Worm (Caenorhabditis elegans) whole organism, L1 larva: ENCODE measurements around the gene T01B6.1.

ENCODE experiments used
- C04F5.9 ChIP-seq: sonication (generic microtip); optimal IDR thresholded peaks from 2 replicates; lab custom pipeline; 2016; ENCODE audit warnings: missing genetic modification characterization, missing compliant biosample characterization
- C16A3.4 ChIP-seq: fragments of 150-350 bp; optimal IDR thresholded peaks from 2 replicates; lab custom pipeline; 2014; ENCODE audit warnings: missing biosample characterization, missing genetic modification characterization
- C34B4.2 ChIP-seq: sonication (generic microtip); optimal IDR thresholded peaks from 2 replicates; lab custom pipeline; 2017; ENCODE audit warnings: mild to moderate bottlenecking, missing genetic modification characterization, missing compliant biosample characterization
- F16B12.6 ChIP-seq: fragments of 150-350 bp; optimal IDR thresholded peaks from 2 replicates; lab custom pipeline; 2014; ENCODE audit warnings: missing biosample characterization, missing genetic modification characterization
- alr-1 ChIP-seq: fragments of 200-800 bp; sonication (Bioruptor generic); optimal IDR thresholded peaks from 2 replicates; lab custom pipeline; 2018; ENCODE audit warnings: borderline replicate concordance, mild to moderate bottlenecking, missing genetic modification characterization, missing compliant biosample characterization
- aly-2 ChIP-seq: fragments of 150-350 bp; optimal IDR thresholded peaks from 2 replicates; lab custom pipeline; 2014; ENCODE audit warnings: missing biosample characterization, missing genetic modification characterization
- ama-1 ChIP-seq: fragments of 150-350 bp; optimal IDR thresholded peaks from 2 replicates; lab custom pipeline; 2014
- blmp-1 ChIP-seq: fragments of 150-350 bp; optimal IDR thresholded peaks from 2 replicates; lab custom pipeline; 2014; ENCODE audit warnings: missing biosample characterization, missing genetic modification characterization
- ceh-63 ChIP-seq: fragments of 200-800 bp; sonication (Bioruptor generic); optimal IDR thresholded peaks from 2 replicates; lab custom pipeline; 2018; ENCODE audit warnings: mild to moderate bottlenecking, missing genetic modification characterization, missing compliant biosample characterization
- ceh-82 ChIP-seq, 3 experiments: fragments of 150-350 bp in 1 of 3; sonication (generic microtip) in 2 of 3; optimal IDR thresholded peaks; 2 replicates each; lab custom pipeline; 2014 to 2017; ENCODE audit warnings: missing biosample characterization in 3 of 3, missing genetic modification characterization in 3 of 3
- ceh-88 ChIP-seq: fragments of 200-800 bp; sonication (Bioruptor generic); IDR thresholded peaks from 2 replicates; pipeline ENCODE4 v1.3.6; 2022; ENCODE audit warnings: missing genetic modification characterization, missing compliant biosample characterization
- ces-1 ChIP-seq: fragments of 150-350 bp; optimal IDR thresholded peaks from 2 replicates; lab custom pipeline; 2014; ENCODE audit warnings: missing biosample characterization, missing genetic modification reagents, missing genetic modification characterization
- dpl-1 ChIP-seq, 3 experiments: fragments of 150-350 bp in 2 of 3; sonication (generic microtip) in 1 of 3; optimal IDR thresholded peaks; 2 replicates each; lab custom pipeline; 2014 to 2017; ENCODE audit warnings: missing biosample characterization in 3 of 3, missing genetic modification characterization in 3 of 3, missing genetic modification reagents in 3 of 3
- dsc-1 ChIP-seq: sonication (generic microtip); optimal IDR thresholded peaks from 2 replicates; lab custom pipeline; 2016; ENCODE audit warnings: mild to moderate bottlenecking, missing genetic modification characterization, missing compliant biosample characterization
- efl-3 ChIP-seq: fragments of 200-800 bp; sonication (Bioruptor generic); optimal IDR thresholded peaks from 2 replicates; lab custom pipeline; 2018; ENCODE audit warnings: mild to moderate bottlenecking, missing genetic modification characterization, missing compliant biosample characterization
- egl-27 ChIP-seq, 2 experiments: fragments of 150-350 bp in 1 of 2; sonication (generic microtip); optimal IDR thresholded peaks; 3 replicates each; lab custom pipeline; 2017 to 2018; ENCODE audit warnings: missing biosample characterization in 2 of 2, missing genetic modification characterization in 2 of 2, missing genetic modification reagents in 2 of 2
- elt-3 ChIP-seq, 6 experiments: fragments of 150-350 bp in 1 of 6; sonication (generic microtip); optimal IDR thresholded peaks; 2 replicates each; lab custom pipeline; 2017 to 2018; ENCODE audit warnings: missing biosample characterization in 6 of 6, missing genetic modification characterization in 6 of 6, inconsistent platforms in 1 of 6
- ets-5 ChIP-seq: fragments of 200-800 bp; sonication (Bioruptor generic); IDR thresholded peaks from 2 replicates; pipeline ENCODE4 v1.3.6; 2022; ENCODE audit warnings: missing genetic modification characterization, missing compliant biosample characterization
- fkh-10 ChIP-seq: sonication (generic microtip); optimal IDR thresholded peaks from 2 replicates; lab custom pipeline; 2017; ENCODE audit warnings: missing biosample characterization, missing genetic modification reagents, missing genetic modification characterization
- fkh-8 ChIP-seq: sonication (generic microtip); optimal IDR thresholded peaks from 2 replicates; lab custom pipeline; 2016; ENCODE audit warnings: mild to moderate bottlenecking, missing genetic modification characterization, missing compliant biosample characterization
- fos-1 ChIP-seq: fragments of 150-350 bp; optimal IDR thresholded peaks from 2 replicates; lab custom pipeline; 2014; ENCODE audit warnings: missing biosample characterization, missing genetic modification characterization
- grh-1 ChIP-seq: fragments of 200-800 bp; sonication (Bioruptor generic); IDR thresholded peaks from 2 replicates; pipeline ENCODE4 v1.3.6; 2022; ENCODE audit warnings: missing genetic modification reagents, missing genetic modification characterization, missing compliant biosample characterization
- hlh-4 ChIP-seq: sonication (generic microtip); optimal IDR thresholded peaks from 2 replicates; lab custom pipeline; 2016; ENCODE audit warnings: mild to moderate bottlenecking, missing genetic modification characterization, missing compliant biosample characterization
- hpl-2 ChIP-seq: fragments of 150-350 bp; optimal IDR thresholded peaks from 2 replicates; lab custom pipeline; 2014; ENCODE audit warnings: missing biosample characterization, missing genetic modification reagents, missing genetic modification characterization
- irx-1 ChIP-seq: sonication (generic microtip); optimal IDR thresholded peaks from 2 replicates; lab custom pipeline; 2016; ENCODE audit warnings: missing genetic modification characterization, missing compliant biosample characterization
- isw-1 ChIP-seq: fragments of 200-800 bp; sonication (Bioruptor generic); IDR thresholded peaks from 2 replicates; pipeline ENCODE4 v1.3.6; 2022; ENCODE audit warnings: missing genetic modification characterization, missing compliant biosample characterization
- lin-13 ChIP-seq: fragments of 150-350 bp; optimal IDR thresholded peaks from 2 replicates; lab custom pipeline; 2014; ENCODE audit warnings: missing biosample characterization, missing genetic modification reagents, missing genetic modification characterization
- lin-14 ChIP-seq: fragments of 200-800 bp; sonication (Bioruptor generic); optimal IDR thresholded peaks from 2 replicates; lab custom pipeline; 2018; ENCODE audit warnings: mild to moderate bottlenecking, missing genetic modification characterization, moderate library complexity, missing compliant biosample characterization
- lin-15B ChIP-seq: fragments of 150-350 bp; sonication (generic microtip); optimal IDR thresholded peaks from 3 replicates; lab custom pipeline; 2014; ENCODE audit warnings: missing biosample characterization, missing genetic modification characterization
- lin-35 ChIP-seq, 2 experiments: fragments of 150-350 bp; optimal IDR thresholded peaks; 2 replicates each; lab custom pipeline; 2014; ENCODE audit warnings: missing biosample characterization in 2 of 2, missing genetic modification characterization in 2 of 2, missing genetic modification reagents in 2 of 2
- lin-39 ChIP-seq: fragments of 150-350 bp; optimal IDR thresholded peaks from 2 replicates; lab custom pipeline; 2014; ENCODE audit warnings: missing biosample characterization, missing genetic modification reagents, missing genetic modification characterization
- lir-3 ChIP-seq: sonication (generic microtip); optimal IDR thresholded peaks from 2 replicates; lab custom pipeline; 2016; ENCODE audit warnings: mild to moderate bottlenecking, missing genetic modification characterization, moderate library complexity, missing compliant biosample characterization; ENCODE audit not compliant: poor library complexity
- mep-1 ChIP-seq: fragments of 150-350 bp; optimal IDR thresholded peaks from 2 replicates; lab custom pipeline; 2014; ENCODE audit warnings: missing biosample characterization, missing genetic modification characterization
- nhr-11 ChIP-seq: fragments of 150-350 bp; optimal IDR thresholded peaks from 2 replicates; lab custom pipeline; 2014; ENCODE audit warnings: missing biosample characterization, missing genetic modification characterization
- nhr-19 ChIP-seq: fragments of 200-800 bp; sonication (Bioruptor generic); conservative IDR thresholded peaks from 2 replicates; pipeline ENCODE4 v1.3.6; 2022; ENCODE audit warnings: missing genetic modification characterization, missing compliant biosample characterization
- nhr-237 ChIP-seq: fragments of 150-350 bp; optimal IDR thresholded peaks from 2 replicates; lab custom pipeline; 2014; ENCODE audit warnings: missing biosample characterization, missing genetic modification characterization
- nhr-28 ChIP-seq: fragments of 150-350 bp; optimal IDR thresholded peaks from 2 replicates; lab custom pipeline; 2014; ENCODE audit warnings: missing biosample characterization, missing genetic modification characterization
- nhr-47 ChIP-seq: sonication (generic microtip); optimal IDR thresholded peaks from 2 replicates; lab custom pipeline; 2016; ENCODE audit warnings: mild to moderate bottlenecking, missing genetic modification characterization, moderate library complexity, missing compliant biosample characterization
- nhr-71 ChIP-seq: sonication (generic microtip); optimal IDR thresholded peaks from 2 replicates; lab custom pipeline; 2016; ENCODE audit warnings: mild to moderate bottlenecking, missing genetic modification characterization, moderate library complexity, missing compliant biosample characterization
- nhr-76 ChIP-seq: sonication (generic microtip); optimal IDR thresholded peaks from 2 replicates; lab custom pipeline; 2017; ENCODE audit warnings: missing biosample characterization, missing genetic modification characterization
- nhr-84 ChIP-seq: sonication (generic microtip); optimal IDR thresholded peaks from 2 replicates; lab custom pipeline; 2017; ENCODE audit warnings: missing biosample characterization, missing genetic modification characterization
- nhr-85 ChIP-seq: sonication (generic microtip); peaks from one replicate; lab custom pipeline; 2016; ENCODE audit warnings: missing genetic modification characterization, inconsistent platforms, missing compliant biosample characterization
- pax-3 ChIP-seq: fragments of 200-800 bp; sonication (Bioruptor generic); optimal IDR thresholded peaks from 2 replicates; lab custom pipeline; 2018; ENCODE audit warnings: mild to moderate bottlenecking, missing genetic modification characterization, moderate library complexity, missing compliant biosample characterization
- rnt-1 ChIP-seq: sonication (generic microtip); optimal IDR thresholded peaks from 2 replicates; lab custom pipeline; 2016; ENCODE audit warnings: mild to moderate bottlenecking, missing genetic modification characterization, moderate library complexity, missing compliant biosample characterization
- skn-1 ChIP-seq: fragments of 150-350 bp; optimal IDR thresholded peaks from 2 replicates; lab custom pipeline; 2014; ENCODE audit warnings: missing biosample characterization, missing genetic modification characterization
- snpc-4 ChIP-seq: fragments of 150-350 bp; optimal IDR thresholded peaks from 2 replicates; lab custom pipeline; 2014; ENCODE audit warnings: missing biosample characterization, missing genetic modification characterization
- snu-23 ChIP-seq: sonication (generic microtip); optimal IDR thresholded peaks from 2 replicates; lab custom pipeline; 2016; ENCODE audit warnings: missing genetic modification characterization, missing compliant biosample characterization
- sox-4 ChIP-seq: sonication (generic microtip); optimal IDR thresholded peaks from 2 replicates; lab custom pipeline; 2016; ENCODE audit warnings: missing genetic modification characterization, missing compliant biosample characterization
- sptf-1 ChIP-seq: fragments of 150-350 bp; optimal IDR thresholded peaks from 2 replicates; lab custom pipeline; 2014; ENCODE audit warnings: missing biosample characterization, missing genetic modification characterization
- tbx-2 ChIP-seq: sonication (generic microtip); optimal IDR thresholded peaks from 2 replicates; lab custom pipeline; 2016; ENCODE audit warnings: missing genetic modification characterization, missing compliant biosample characterization
- tlp-1 ChIP-seq: fragments of 150-350 bp; optimal IDR thresholded peaks from 2 replicates; lab custom pipeline; 2014; ENCODE audit warnings: missing biosample characterization, missing genetic modification characterization
- unc-130 ChIP-seq: fragments of 150-350 bp; optimal IDR thresholded peaks from 2 replicates; lab custom pipeline; 2017; ENCODE audit warnings: missing biosample characterization, missing genetic modification characterization, inconsistent platforms
- unc-30 ChIP-seq: sonication (generic microtip); optimal IDR thresholded peaks from 2 replicates; lab custom pipeline; 2017; ENCODE audit warnings: missing biosample characterization, missing genetic modification characterization
- unc-86 ChIP-seq: sonication (generic microtip); optimal IDR thresholded peaks from 2 replicates; lab custom pipeline; 2016; ENCODE audit warnings: missing genetic modification characterization, missing compliant biosample characterization
- zag-1 ChIP-seq: fragments of 150-350 bp; optimal IDR thresholded peaks from 2 replicates; lab custom pipeline; 2014; ENCODE audit warnings: missing biosample characterization, missing genetic modification characterization

The T01B6.1 gene

ce11 chrX:2382227-2382626, 46.7 kb downstream of the T01B6.1 start (continued):
- TF ChIP-seq C34B4.2 (tag; lab: Kevin White, UChicago) (no peak), zag-1 (tag; lab: Kevin White, UChicago) (no peak), elt-3 (tag; optimal IDR thresholded peaks at IDR 0.05; lab: Kevin White, UChicago) (no peak), nhr-71 (tag; lab: Kevin White, UChicago) (peak; percentile 83), pax-3 (tag; lab: Kevin White, UChicago) (no peak), lin-15B (tag; lab: Kevin White, UChicago) (no peak), fkh-10 (GFP tag; lab: Kevin White, UChicago) (no peak), ceh-82 (tag; optimal IDR thresholded peaks at IDR 0.05; lab: Kevin White, UChicago) (peak; percentile 35 to 40 (median 39)), lin-35 (GFP tag; optimal IDR thresholded peaks at IDR 0.05; lab: Kevin White, UChicago) (peak; percentile 59 to 77), ces-1 (no peak), unc-130 (tag; lab: Kevin White, UChicago) (no peak), ceh-63 (GFP tag; lab: Kevin White, UChicago) (no peak), aly-2 (tag; lab: Kevin White, UChicago) (no peak), tbx-2 (tag; lab: Kevin White, UChicago) (peak; percentile 61), nhr-76 (tag; lab: Kevin White, UChicago) (peak; percentile 22), grh-1 (0 out of 2 replicates have a peak, but pooled peaks have one; percentile 5), efl-3 (no peak), alr-1 (tag; lab: Kevin White, UChicago) (no peak), hlh-4 (tag; lab: Kevin White, UChicago) (no peak), hpl-2 (no peak), snpc-4 (tag; lab: Kevin White, UChicago) (peak; percentile 58), egl-27 (tag; optimal IDR thresholded peaks at IDR 0.05; lab: Kevin White, UChicago) (no peak), lir-3 (no peak), ets-5 (GFP tag; lab: Robert Waterston, UW) (no peak), isw-1 (GFP tag; lab: Robert Waterston, UW) (peak; percentile 34), tlp-1 (no peak), dpl-1 (GFP tag; optimal IDR thresholded peaks at IDR 0.05; lab: Kevin White, UChicago) (peak in 2 of 3 experiments; percentile 57 to 63), C04F5.9 (tag; lab: Kevin White, UChicago) (no peak), sptf-1 (no peak), lin-39 (peak; percentile 17), fkh-8 (peak; percentile 26), lin-14 (peak; percentile 71), ceh-88 (GFP tag; lab: Robert Waterston, UW) (no peak), nhr-85 (peak; percentile 78), snu-23 (GFP tag; lab: Kevin White, UChicago) (peak; percentile 81), sox-4 (tag; lab: Kevin White, UChicago) (no peak), blmp-1 (tag; lab: Kevin White, UChicago) (peak; percentile 32), irx-1 (peak; percentile 14), ama-1 (lab: Kevin White, UChicago) (no peak), unc-86 (tag; lab: Kevin White, UChicago) (peak; percentile 43), fos-1 (tag; lab: Kevin White, UChicago) (no peak), unc-30 (tag; lab: Kevin White, UChicago) (no peak), C16A3.4 (peak; percentile 63), F16B12.6 (tag; lab: Kevin White, UChicago) (peak; percentile 1), nhr-84 (tag; lab: Kevin White, UChicago) (no peak), mep-1 (tag; lab: Kevin White, UChicago) (peak; percentile 51), nhr-19 (peak; percentile 49), skn-1 (tag; lab: Kevin White, UChicago) (peak; percentile 72), nhr-47 (tag; lab: Kevin White, UChicago) (peak; percentile 75), dsc-1 (tag; lab: Kevin White, UChicago) (peak; percentile 57), nhr-237 (tag; lab: Kevin White, UChicago) (no peak), nhr-11 (no peak), nhr-28 (no peak), lin-13 (GFP tag; lab: Kevin White, UChicago) (no peak), rnt-1 (tag; lab: Kevin White, UChicago) (peak; percentile 83)
